Worm (Caenorhabditis elegans): ENCODE results near the gene ttr-22.

Gene ttr-22

DNA sequence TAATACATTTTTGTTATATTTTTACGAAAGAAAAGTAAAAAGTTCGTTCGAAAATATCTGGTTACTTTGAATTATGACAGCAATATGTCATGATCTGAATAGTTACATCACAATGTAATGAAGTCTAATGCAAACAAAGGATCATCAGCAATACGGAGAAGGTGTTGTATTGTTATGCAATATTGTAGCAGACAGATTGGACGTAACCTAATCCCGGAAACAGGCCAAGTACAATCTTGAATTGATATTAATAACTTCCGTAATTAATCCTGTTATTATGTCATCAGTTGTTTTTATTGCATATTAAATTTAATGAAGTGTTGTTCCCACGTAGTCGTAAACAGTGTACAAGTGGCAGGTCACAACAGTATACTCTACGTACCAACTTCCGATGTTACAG lies 40.3 kb downstream of the ttr-22 start:
- TF ChIP-seq him-1 (tag; optimal IDR thresholded peaks at IDR 0.05) = no peak
- no peak for TF ChIP-seq W03F9.2 (tag; optimal IDR thresholded peaks at IDR 0.05)
- no peak for TF ChIP-seq dao-5 (tag; optimal IDR thresholded peaks at IDR 0.05)

DNA sequence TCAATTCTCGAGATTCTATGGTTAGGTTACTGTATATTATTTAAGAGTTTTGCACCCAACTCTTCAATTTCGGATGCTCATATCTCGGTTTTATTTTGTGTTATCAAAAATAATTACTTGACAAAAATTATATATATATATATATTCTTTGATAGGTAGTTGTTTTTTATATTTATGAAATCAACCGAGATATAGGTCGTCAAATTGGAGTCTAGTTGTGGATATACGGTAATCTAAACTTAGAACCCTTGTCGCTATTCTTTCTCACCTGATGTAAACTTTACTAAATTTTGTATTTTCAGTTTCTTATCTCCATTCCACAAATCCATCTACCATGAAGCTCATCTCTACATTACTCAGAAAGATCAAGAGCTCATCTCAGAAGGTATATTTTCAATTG lies 42.0 kb downstream of the ttr-22 start, which contains the start of gene F55C5.10:
Gene F55C5.10 (plus strand): TSS at position 301 of the 400 bp plus-strand sequence.
- no peak for TF ChIP-seq him-1 (tag; optimal IDR thresholded peaks at IDR 0.05)
- TF ChIP-seq W03F9.2 (tag; optimal IDR thresholded peaks at IDR 0.05) = no peak
- TF ChIP-seq dao-5 (tag; optimal IDR thresholded peaks at IDR 0.05) = no peak

DNA sequence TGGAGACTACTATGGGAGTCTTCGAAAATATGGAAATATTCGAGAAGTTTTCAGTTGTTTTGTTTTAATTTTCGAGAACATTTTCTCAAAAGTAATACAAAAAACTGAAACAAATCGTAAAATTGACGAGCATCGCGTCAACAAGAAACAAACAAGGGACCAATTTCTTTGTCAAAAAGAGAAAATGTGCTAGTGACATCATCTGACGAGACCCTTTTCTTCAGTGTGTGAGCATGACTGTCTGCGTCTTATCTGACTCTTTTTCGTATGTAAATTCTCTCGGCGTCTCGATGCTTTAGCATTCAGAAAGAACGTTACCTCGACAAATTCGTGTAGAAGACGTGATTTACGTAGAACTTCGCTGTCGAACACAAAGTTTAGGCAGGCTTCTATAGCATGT lies 46.4 kb downstream of the ttr-22 start:
- TF ChIP-seq dao-5 (tag; optimal IDR thresholded peaks at IDR 0.05) (no peak), him-1 (tag; optimal IDR thresholded peaks at IDR 0.05) (no peak)

DNA sequence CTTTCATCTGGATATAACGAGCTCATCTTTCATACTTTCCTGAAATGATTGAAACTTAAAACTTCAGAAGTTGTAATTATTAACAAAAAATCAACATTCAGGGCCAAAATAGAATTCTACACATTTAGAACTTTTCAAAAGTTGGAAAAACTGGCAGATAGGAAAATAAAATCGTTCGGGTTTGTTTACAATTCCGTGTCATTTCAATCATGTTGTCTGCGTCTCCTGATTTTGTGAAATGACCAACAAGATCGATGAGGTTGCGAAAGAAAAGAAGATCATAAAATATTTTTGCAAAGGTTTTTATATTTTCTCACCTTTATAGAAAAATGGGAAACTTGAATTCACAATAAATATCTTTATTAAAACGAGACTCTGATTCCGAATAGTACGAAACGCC lies 47.4 kb downstream of the ttr-22 start, which contains the start of gene rskd-1:
Gene rskd-1 (minus strand): TSS at position 39 of the 400 bp plus-strand sequence.
- TF ChIP-seq W03F9.2 (tag; optimal IDR thresholded peaks at IDR 0.05) (no peak), him-1 (tag; optimal IDR thresholded peaks at IDR 0.05) (no peak), dao-5 (tag; optimal IDR thresholded peaks at IDR 0.05) (no peak)
